Fruit fly (Drosophila melanogaster) whole organism, embryonic: Measurements from ENCODE around the gene obe.

ENCODE experiments used
- Abd-B ChIP-seq: fragments of 200-800 bp; sonication (Bioruptor generic); optimal IDR thresholded peaks from 2 replicates; lab custom pipeline; 2018; ENCODE audit warnings: missing biosample characterization, mild to moderate bottlenecking, missing genetic modification characterization, moderate library complexity
- B-H2 ChIP-seq: fragments of 200-800 bp; sonication (Bioruptor generic); optimal IDR thresholded peaks from 2 replicates; lab custom pipeline; 2018; ENCODE audit warnings: missing biosample characterization, mild to moderate bottlenecking, missing genetic modification characterization
- Bgb ChIP-seq: fragments of 200-800 bp; sonication (Bioruptor generic); IDR thresholded peaks from 2 replicates; pipeline ENCODE4 v1.3.6; 2022; ENCODE audit warnings: missing biosample characterization, missing genetic modification characterization; ENCODE audit not compliant: partially characterized antibody
- CG11398 ChIP-seq: fragments of 200-800 bp; sonication (Bioruptor generic); optimal IDR thresholded peaks from 2 replicates; lab custom pipeline; 2016; ENCODE audit warnings: missing biosample characterization, missing genetic modification characterization
- CG12769 ChIP-seq: fragments of 200-800 bp; sonication (Bioruptor generic); optimal IDR thresholded peaks from 2 replicates; lab custom pipeline; 2019; ENCODE audit warnings: missing biosample characterization, mild to moderate bottlenecking, missing genetic modification characterization, moderate library complexity
- CG14710 ChIP-seq: fragments of 200-800 bp; sonication (Bioruptor generic); optimal IDR thresholded peaks from 3 replicates; lab custom pipeline; 2019; ENCODE audit warnings: missing biosample characterization, mild to moderate bottlenecking, missing genetic modification characterization, moderate library complexity
- CG2199 ChIP-seq: fragments of 200-800 bp; sonication (Bioruptor generic); IDR thresholded peaks from 3 replicates; pipeline ENCODE4 v1.3.6; 2022; ENCODE audit warnings: missing biosample characterization, missing genetic modification characterization
- CG4617 ChIP-seq: fragments of 200-800 bp; sonication (Bioruptor generic); optimal IDR thresholded peaks from 3 replicates; lab custom pipeline; 2016; ENCODE audit warnings: missing biosample characterization, missing genetic modification characterization, borderline replicate concordance
- CG4707 ChIP-seq: fragments of 200-800 bp; sonication (Bioruptor generic); optimal IDR thresholded peaks from 2 replicates; lab custom pipeline; 2018; ENCODE audit warnings: missing biosample characterization, mild to moderate bottlenecking, missing genetic modification characterization, moderate library complexity
- CG5180 ChIP-seq: fragments of 200-800 bp; sonication (Bioruptor generic); optimal IDR thresholded peaks from 3 replicates; lab custom pipeline; 2017; ENCODE audit warnings: missing biosample characterization, missing genetic modification characterization, mild to moderate bottlenecking, moderate library complexity, missing genetic modification reagents
- CG6791 ChIP-seq: fragments of 200-800 bp; sonication (Bioruptor generic); IDR thresholded peaks from 3 replicates; pipeline ENCODE4 v1.3.6; 2022; ENCODE audit warnings: missing biosample characterization, missing genetic modification characterization; ENCODE audit not compliant: partially characterized antibody
- CG7556 ChIP-seq: fragments of 200-800 bp; sonication (Bioruptor generic); optimal IDR thresholded peaks from 2 replicates; lab custom pipeline; 2017; ENCODE audit warnings: missing biosample characterization, mild to moderate bottlenecking, missing genetic modification characterization
- CHES-1-like ChIP-seq: fragments of 200-800 bp; sonication (Bioruptor generic); optimal IDR thresholded peaks from 2 replicates; lab custom pipeline; 2016; ENCODE audit warnings: missing biosample characterization, missing genetic modification characterization
- D19B ChIP-seq: fragments of 200-800 bp; sonication (Bioruptor generic); optimal IDR thresholded peaks from 2 replicates; lab custom pipeline; 2017; ENCODE audit warnings: missing biosample characterization, mild to moderate bottlenecking, missing genetic modification characterization
- Dip2 ChIP-seq: fragments of 200-800 bp; sonication (Bioruptor generic); IDR thresholded peaks from 2 replicates; pipeline ENCODE4 v1.3.6; 2022; ENCODE audit warnings: missing biosample characterization, missing genetic modification characterization
- Dref ChIP-seq: fragments of 200-800 bp; sonication (Bioruptor generic); IDR thresholded peaks from 2 replicates; pipeline ENCODE4 v1.3.6; 2022; ENCODE audit warnings: missing biosample characterization, missing genetic modification characterization
- Elba2 ChIP-seq: fragments of 200-800 bp; sonication (Bioruptor generic); optimal IDR thresholded peaks from 3 replicates; lab custom pipeline; 2016; ENCODE audit warnings: missing biosample characterization, missing genetic modification characterization
- Hey ChIP-seq: fragments of 200-800 bp; sonication (Bioruptor generic); optimal IDR thresholded peaks from 3 replicates; lab custom pipeline; 2018; ENCODE audit warnings: missing biosample characterization, mild to moderate bottlenecking, missing genetic modification characterization
- HmgD ChIP-seq: fragments of 200-800 bp; sonication (Bioruptor generic); optimal IDR thresholded peaks from 3 replicates; lab custom pipeline; 2016; ENCODE audit warnings: missing biosample characterization, missing genetic modification characterization
- HmgZ ChIP-seq: fragments of 200-800 bp; sonication (Bioruptor generic); optimal IDR thresholded peaks from 2 replicates; lab custom pipeline; 2018; ENCODE audit warnings: missing biosample characterization, mild to moderate bottlenecking, missing genetic modification characterization
- Hr3 ChIP-seq: fragments of 200-800 bp; sonication (Bioruptor generic); optimal IDR thresholded peaks from 3 replicates; lab custom pipeline; 2016; ENCODE audit warnings: missing biosample characterization, missing genetic modification characterization
- Hsf ChIP-seq: fragments of 200-800 bp; sonication (Bioruptor generic); optimal IDR thresholded peaks from 3 replicates; lab custom pipeline; 2016; ENCODE audit warnings: missing biosample characterization, missing genetic modification characterization
- MBD-R2 ChIP-seq: fragments of 200-800 bp; sonication (Bioruptor generic); IDR thresholded peaks from 2 replicates; pipeline ENCODE4 v1.3.6; 2022; ENCODE audit warnings: missing biosample characterization, missing genetic modification characterization
- Med ChIP-seq: fragments of 200-800 bp; sonication (Bioruptor generic); peaks from one replicate; lab custom pipeline; 2016; ENCODE audit warnings: missing biosample characterization, missing genetic modification characterization, mild to moderate bottlenecking, inconsistent platforms, moderate library complexity
- NC2α ChIP-seq: fragments of 200-800 bp; sonication (Bioruptor generic); optimal IDR thresholded peaks from 2 replicates; lab custom pipeline; 2016; ENCODE audit warnings: missing biosample characterization, missing genetic modification characterization
- NfI ChIP-seq: fragments of 200-800 bp; sonication (Bioruptor generic); optimal IDR thresholded peaks from 3 replicates; lab custom pipeline; 2018; ENCODE audit warnings: missing biosample characterization, mild to moderate bottlenecking, missing genetic modification characterization, moderate library complexity
- Opbp ChIP-seq: fragments of 200-800 bp; sonication (Bioruptor generic); IDR thresholded peaks from 3 replicates; pipeline ENCODE4 v1.3.6; 2022; ENCODE audit warnings: missing biosample characterization, missing genetic modification characterization; ENCODE audit not compliant: partially characterized antibody
- PHDP ChIP-seq: fragments of 200-800 bp; sonication (Bioruptor generic); optimal IDR thresholded peaks from 3 replicates; lab custom pipeline; 2018; ENCODE audit warnings: missing biosample characterization, mild to moderate bottlenecking, missing genetic modification characterization, moderate library complexity
- Rfx ChIP-seq: fragments of 200-800 bp; sonication (Bioruptor generic); IDR thresholded peaks from 2 replicates; pipeline ENCODE4 v1.3.6; 2022; ENCODE audit warnings: missing biosample characterization, missing genetic modification characterization
- Xbp1 ChIP-seq: fragments of 200-800 bp; sonication (Bioruptor generic); optimal IDR thresholded peaks from 3 replicates; lab custom pipeline; 2016; ENCODE audit warnings: missing biosample characterization, mild to moderate bottlenecking, missing genetic modification characterization
- amos ChIP-seq: fragments of 200-800 bp; sonication (Bioruptor generic); IDR thresholded peaks from 2 replicates; pipeline ENCODE4 v1.3.6; 2022; ENCODE audit warnings: missing biosample characterization, missing genetic modification characterization; ENCODE audit not compliant: partially characterized antibody
- aop ChIP-seq: fragments of 200-800 bp; sonication (Bioruptor generic); IDR thresholded peaks from 2 replicates; pipeline ENCODE4 v1.3.6; 2022; ENCODE audit warnings: missing biosample characterization, missing genetic modification characterization
- az2 ChIP-seq: fragments of 200-800 bp; sonication (Bioruptor generic); optimal IDR thresholded peaks from 3 replicates; lab custom pipeline; 2016; ENCODE audit warnings: missing biosample characterization, missing genetic modification characterization
- bbx ChIP-seq: fragments of 200-800 bp; sonication (Bioruptor generic); IDR thresholded peaks from 2 replicates; pipeline ENCODE4 v1.3.6; 2022; ENCODE audit warnings: missing biosample characterization, missing genetic modification characterization; ENCODE audit not compliant: partially characterized antibody
- ci ChIP-seq: fragments of 200-800 bp; sonication (Bioruptor generic); IDR thresholded peaks from 3 replicates; pipeline ENCODE4 v1.3.6; 2022; ENCODE audit warnings: missing biosample characterization, missing genetic modification characterization
- crol ChIP-seq: fragments of 200-800 bp; sonication (Bioruptor generic); IDR thresholded peaks from 2 replicates; pipeline ENCODE4 v1.3.6; 2022; ENCODE audit warnings: missing biosample characterization, missing genetic modification characterization
- crp ChIP-seq, 2 experiments: fragments of 200-800 bp; sonication (Bioruptor generic); optimal IDR thresholded peaks; 2 replicates in 1 of 2; 3 replicates in 1 of 2; lab custom pipeline; 2017; ENCODE audit warnings: missing biosample characterization in 2 of 2, missing genetic modification characterization in 2 of 2, mild to moderate bottlenecking in 1 of 2, moderate library complexity in 1 of 2
- emc ChIP-seq: fragments of 200-800 bp; sonication (Bioruptor generic); optimal IDR thresholded peaks from 2 replicates; lab custom pipeline; 2016; ENCODE audit warnings: missing biosample characterization, missing genetic modification characterization
- her ChIP-seq: fragments of 200-800 bp; sonication (Bioruptor generic); optimal IDR thresholded peaks from 2 replicates; lab custom pipeline; 2016; ENCODE audit warnings: missing biosample characterization, missing genetic modification characterization
- inv ChIP-seq: fragments of 200-800 bp; sonication (Bioruptor generic); IDR thresholded peaks from 2 replicates; pipeline ENCODE4 v1.3.6; 2022; ENCODE audit warnings: missing biosample characterization, missing genetic modification characterization; ENCODE audit not compliant: partially characterized antibody
- knrl ChIP-seq: fragments of 200-800 bp; sonication (Bioruptor generic); IDR thresholded peaks from 3 replicates; pipeline ENCODE4 v1.3.6; 2022; ENCODE audit warnings: missing biosample characterization, missing genetic modification characterization; ENCODE audit not compliant: partially characterized antibody
- lab ChIP-seq: fragments of 200-800 bp; sonication (Bioruptor generic); optimal IDR thresholded peaks from 3 replicates; lab custom pipeline; 2017; ENCODE audit warnings: missing biosample characterization, missing genetic modification characterization, mild to moderate bottlenecking, moderate library complexity, missing genetic modification reagents
- pho ChIP-seq: fragments of 200-800 bp; sonication (Bioruptor generic); optimal IDR thresholded peaks from 2 replicates; lab custom pipeline; 2016; ENCODE audit warnings: missing biosample characterization, missing genetic modification characterization
- psq ChIP-seq: fragments of 200-800 bp; sonication (Bioruptor generic); optimal IDR thresholded peaks from 2 replicates; lab custom pipeline; 2017; ENCODE audit warnings: missing biosample characterization, missing genetic modification characterization
- scrt ChIP-seq: fragments of 200-800 bp; sonication (Bioruptor generic); optimal IDR thresholded peaks from 2 replicates; lab custom pipeline; 2018; ENCODE audit warnings: missing biosample characterization, mild to moderate bottlenecking, missing genetic modification characterization, moderate library complexity
- stwl ChIP-seq: fragments of 200-800 bp; sonication (Bioruptor generic); optimal IDR thresholded peaks from 3 replicates; lab custom pipeline; 2018; ENCODE audit warnings: missing biosample characterization, mild to moderate bottlenecking, missing genetic modification characterization, moderate library complexity
- tin ChIP-seq: fragments of 200-800 bp; sonication (Bioruptor generic); optimal IDR thresholded peaks from 3 replicates; lab custom pipeline; 2016; ENCODE audit warnings: missing biosample characterization, missing genetic modification characterization
- zen ChIP-seq: fragments of 200-800 bp; sonication (Bioruptor generic); optimal IDR thresholded peaks from 3 replicates; lab custom pipeline; 2018; ENCODE audit warnings: missing biosample characterization, mild to moderate bottlenecking, missing genetic modification characterization, moderate library complexity

The obe gene

dm6 chr3R:15493211-15493610 is 7.4 kb downstream of the obe start (continued):
- TF ChIP-seq crp (GFP tag; optimal IDR thresholded peaks at IDR 0.05; lab: Kevin White, UChicago): no peak
- no peak for TF ChIP-seq CG4617 (GFP tag; lab: Kevin White, UChicago)
- TF ChIP-seq az2 (GFP tag; lab: Kevin White, UChicago): peak; percentile 18
- no peak for TF ChIP-seq lab (GFP tag; lab: Kevin White, UChicago)
- TF ChIP-seq CHES-1-like (GFP tag; lab: Kevin White, UChicago): no peak
- TF ChIP-seq amos (GFP tag; lab: Robert Waterston, UW): peak; percentile 64; the same call in 1 of the 2 replicates
- TF ChIP-seq CG6791 (GFP tag; lab: Robert Waterston, UW): peak; percentile 42; the same call in 1 of the 3 replicates
- TF ChIP-seq Hr3: peak; percentile 22
- peak; percentile 2 for TF ChIP-seq HmgZ (tag; lab: Kevin White, UChicago)
- TF ChIP-seq CG11398 (GFP tag; lab: Kevin White, UChicago): no peak
- no peak for TF ChIP-seq CG12769 (tag; lab: Kevin White, UChicago)
- no peak for TF ChIP-seq pho (GFP tag; lab: Kevin White, UChicago)
- no peak for TF ChIP-seq crol (GFP tag; lab: Robert Waterston, UW)
- TF ChIP-seq Elba2: no peak
- no peak for TF ChIP-seq NC2α (GFP tag; lab: Kevin White, UChicago)
- TF ChIP-seq stwl (tag; lab: Kevin White, UChicago): peak; percentile 74
- peak; percentile 51; the same call in 2 of the 3 replicates for TF ChIP-seq knrl (GFP tag; lab: Robert Waterston, UW)
- TF ChIP-seq CG7556 (GFP tag; lab: Kevin White, UChicago): no peak
- TF ChIP-seq Rfx (GFP tag; lab: Robert Waterston, UW): no peak
- no peak for TF ChIP-seq scrt (GFP tag; lab: Kevin White, UChicago)
- TF ChIP-seq Hey (tag; lab: Kevin White, UChicago): no peak
- peak; percentile 90 for TF ChIP-seq CG2199 (GFP tag; lab: Robert Waterston, UW)
- no peak for TF ChIP-seq her
- no peak for TF ChIP-seq psq
- TF ChIP-seq CG5180 (GFP tag; lab: Kevin White, UChicago): no peak
- TF ChIP-seq aop (GFP tag; lab: Robert Waterston, UW): no peak
- peak; percentile 80 for TF ChIP-seq Med
- TF ChIP-seq MBD-R2 (GFP tag; lab: Robert Waterston, UW): no peak
- peak; percentile 69 for TF ChIP-seq Bgb (GFP tag; lab: Robert Waterston, UW)
- TF ChIP-seq Dip2 (GFP tag; lab: Robert Waterston, UW): peak; percentile 91
- TF ChIP-seq zen (tag; lab: Kevin White, UChicago): peak; percentile 16
- 0 out of 2 replicates have a peak, but pooled peaks have one; percentile 15 for TF ChIP-seq bbx (GFP tag; lab: Robert Waterston, UW)
- TF ChIP-seq emc (GFP tag; lab: Kevin White, UChicago): no peak
- TF ChIP-seq PHDP (tag; lab: Kevin White, UChicago): no peak
- no peak for TF ChIP-seq tin
- 0 out of 2 replicates have a peak, but pooled peaks have one; percentile 7 for TF ChIP-seq inv
- peak; percentile 32 for TF ChIP-seq Abd-B (GFP tag; lab: Kevin White, UChicago)
- TF ChIP-seq D19B (GFP tag; lab: Kevin White, UChicago): no peak
- no peak for TF ChIP-seq Dref (GFP tag; lab: Robert Waterston, UW)
- peak; percentile 45; the same call in 1 of the 3 replicates for TF ChIP-seq ci (GFP tag; lab: Robert Waterston, UW)
- no peak for TF ChIP-seq CG4707 (GFP tag; lab: Kevin White, UChicago)
- peak; percentile 13 for TF ChIP-seq NfI (GFP tag; lab: Kevin White, UChicago)
- TF ChIP-seq Hsf: peak; percentile 12
- TF ChIP-seq Opbp: peak; percentile 36; the same call in 1 of the 3 replicates
- peak; percentile 11 for TF ChIP-seq CG14710 (tag; lab: Kevin White, UChicago)
- no peak for TF ChIP-seq B-H2 (GFP tag; lab: Kevin White, UChicago)
- peak; percentile 16 for TF ChIP-seq Xbp1 (GFP tag; lab: Kevin White, UChicago)
- no peak for TF ChIP-seq HmgD (GFP tag; lab: Kevin White, UChicago)
